Worm (Caenorhabditis elegans): ENCODE data around the gene F54G2.1.

Gene F54G2.1

ce11 chrX:2667779-2668178 lies 3.6 kb upstream of the F54G2.1 start, which contains the start of gene C09B7.2 (continued):
- TF ChIP-seq hmg-1.2 (GFP tag; IDR thresholded peaks at IDR 0.05) (peak; percentile 92), ztf-25 (GFP tag; IDR thresholded peaks at IDR 0.05) (no peak), ceh-58 (GFP tag; IDR thresholded peaks at IDR 0.05) (no peak)

- TF ChIP-seq snpc-4 (GFP tag; optimal IDR thresholded peaks at IDR 0.05) (peak; percentile 45), snpc-4 (tag; optimal IDR thresholded peaks at IDR 0.05) (peak; percentile 38 to 94 (median 81)), xnd-1 (tag; optimal IDR thresholded peaks at IDR 0.05) (no peak), snpc-1.1 (tag; optimal IDR thresholded peaks at IDR 0.05; ENCODE audit: insufficient read depth) (peak; percentile 78)
These were observed 375 bp downstream of the F54G2.1 start for ce11 chrX:2663798-2664197.

- TF ChIP-seq ceh-91 (GFP tag; IDR thresholded peaks at IDR 0.05) (no peak), ceh-58 (GFP tag; IDR thresholded peaks at IDR 0.05) (no peak), Y53G8AR.9 (GFP tag; conservative IDR thresholded peaks at IDR 0.05) (no peak)
These were observed 9.8 kb downstream of the F54G2.1 start for ce11 chrX:2654334-2654733.

- TF ChIP-seq F22D6.2 (tag; optimal IDR thresholded peaks at IDR 0.05) (no peak), cebp-1 (GFP tag; IDR thresholded peaks at IDR 0.05) (no peak), cebp-1 (tag; optimal IDR thresholded peaks at IDR 0.05) (peak; percentile 62)
These were observed 23.1 kb downstream of the F54G2.1 start for ce11 chrX:2641094-2641493.

- TF ChIP-seq madf-3 (GFP tag; IDR thresholded peaks at IDR 0.05) (no peak), unc-130 (GFP tag; optimal IDR thresholded peaks at IDR 0.05) (no peak), F10E7.11 (tag; optimal IDR thresholded peaks at IDR 0.05) (no peak), lin-35 (GFP tag; optimal IDR thresholded peaks at IDR 0.05) (no peak), ztf-26 (tag; optimal IDR thresholded peaks at IDR 0.05) (no peak)
These were observed 23.6 kb downstream of the F54G2.1 start for ce11 chrX:2640556-2640955.

- TF ChIP-seq snpc-1.1 (tag; optimal IDR thresholded peaks at IDR 0.05; ENCODE audit: insufficient read depth), result no peak
- TF ChIP-seq nhr-80 (tag; optimal IDR thresholded peaks at IDR 0.05), result no peak
- TF ChIP-seq Y67H2A.10 (GFP tag; conservative IDR thresholded peaks at IDR 0.05), result no peak
- TF ChIP-seq lin-26 (GFP tag; IDR thresholded peaks at IDR 0.05), result 0 out of 2 replicates have a peak, but pooled peaks have one; percentile 22
- TF ChIP-seq let-607 (tag; optimal IDR thresholded peaks at IDR 0.05), result no peak
- TF ChIP-seq ceh-40 (GFP tag; IDR thresholded peaks at IDR 0.05), result no peak
- TF ChIP-seq atf-7 (tag; optimal IDR thresholded peaks at IDR 0.05), result no peak
- TF ChIP-seq hmg-1.2 (GFP tag; IDR thresholded peaks at IDR 0.05), result no peak
- TF ChIP-seq snpc-4 (GFP tag; optimal IDR thresholded peaks at IDR 0.05), result no peak
- TF ChIP-seq snpc-4 (tag; optimal IDR thresholded peaks at IDR 0.05), result peak in 2 of 4 experiments; percentile 64 to 73
These were observed 31.3 kb downstream of the F54G2.1 start for ce11 chrX:2632869-2633268.

- TF ChIP-seq rcor-1 (GFP tag; IDR thresholded peaks at IDR 0.05), result no peak
- TF ChIP-seq egl-18 (GFP tag; IDR thresholded peaks at IDR 0.05), result no peak
- TF ChIP-seq snpc-4 (GFP tag; optimal IDR thresholded peaks at IDR 0.05), result no peak
- TF ChIP-seq snpc-4 (tag; optimal IDR thresholded peaks at IDR 0.05), result peak in 3 of 4 experiments; percentile 9 to 83 (median 64)
- peak; percentile 38; the same call in 1 of the 2 replicates for TF ChIP-seq hmg-1.2 (GFP tag; IDR thresholded peaks at IDR 0.05)
These were observed 38.0 kb downstream of the F54G2.1 start for ce11 chrX:2626153-2626552.

ce11 chrX:2620280-2620679 lies 43.9 kb downstream of the F54G2.1 start:
- TF ChIP-seq die-1 (tag; optimal IDR thresholded peaks at IDR 0.05) (no peak), Y56A3A.18 (GFP tag; IDR thresholded peaks at IDR 0.05) (no peak), egl-44 (GFP tag; IDR thresholded peaks at IDR 0.05) (no peak), ekl-4 (GFP tag; IDR thresholded peaks at IDR 0.05) (no peak), ceh-58 (GFP tag; IDR thresholded peaks at IDR 0.05) (no peak), ztf-28 (GFP tag; IDR thresholded peaks at IDR 0.05) (no peak), dox-1 (GFP tag; IDR thresholded peaks at IDR 0.05) (no peak), ceh-40 (GFP tag; IDR thresholded peaks at IDR 0.05) (no peak), nhr-90 (tag; optimal IDR thresholded peaks at IDR 0.05) (no peak), nhr-120 (GFP tag; IDR thresholded peaks at IDR 0.05) (no peak), aptf-3 (GFP tag; IDR thresholded peaks at IDR 0.05) (no peak), ZK185.1 (tag; optimal IDR thresholded peaks at IDR 0.05; ENCODE audit: poor library complexity, severe bottlenecking) (no peak), him-1 (tag; optimal IDR thresholded peaks at IDR 0.05) (no peak), sptf-2 (GFP tag; optimal IDR thresholded peaks at IDR 0.05) (no peak), hmg-1.2 (GFP tag; IDR thresholded peaks at IDR 0.05) (no peak)
